Worm (Caenorhabditis elegans) whole organism, midembryonic: ENCODE measurements around the gene syx-2.

ENCODE experiments used
- flt-1 ChIP-seq: fragments of 200-800 bp; sonication (Bioruptor generic); IDR thresholded peaks from 2 replicates; pipeline ENCODE4 v1.3.6; 2022; ENCODE audit warnings: missing genetic modification characterization, missing compliant biosample characterization
- klf-2 ChIP-seq: fragments of 200-800 bp; sonication (Bioruptor generic); conservative IDR thresholded peaks from 2 replicates; pipeline ENCODE4 v1.3.6; 2022; ENCODE audit warnings: missing genetic modification reagents, missing genetic modification characterization, missing compliant biosample characterization
- med-1 ChIP-seq: sonication (generic microtip); optimal IDR thresholded peaks from 2 replicates; lab custom pipeline; 2017; ENCODE audit warnings: missing genetic modification characterization, mild to moderate bottlenecking, missing compliant biosample characterization, antibody characterized with exemption, missing genetic modification reagents; ENCODE audit not compliant: insufficient read depth
- tab-1 ChIP-seq: fragments of 200-800 bp; sonication (Bioruptor generic); IDR thresholded peaks from 2 replicates; pipeline ENCODE4 v1.3.6; 2022; ENCODE audit warnings: missing genetic modification characterization, missing compliant biosample characterization
- ztf-23 ChIP-seq: fragments of 200-800 bp; sonication (Bioruptor generic); IDR thresholded peaks from 2 replicates; pipeline ENCODE4 v1.3.6; 2022; ENCODE audit warnings: missing genetic modification reagents, missing genetic modification characterization, missing compliant biosample characterization
- ztf-29 ChIP-seq: fragments of 200-800 bp; sonication (Bioruptor generic); IDR thresholded peaks from 2 replicates; pipeline ENCODE4 v1.3.6; 2022; ENCODE audit warnings: missing genetic modification reagents, missing genetic modification characterization, missing compliant biosample characterization

DNA sequence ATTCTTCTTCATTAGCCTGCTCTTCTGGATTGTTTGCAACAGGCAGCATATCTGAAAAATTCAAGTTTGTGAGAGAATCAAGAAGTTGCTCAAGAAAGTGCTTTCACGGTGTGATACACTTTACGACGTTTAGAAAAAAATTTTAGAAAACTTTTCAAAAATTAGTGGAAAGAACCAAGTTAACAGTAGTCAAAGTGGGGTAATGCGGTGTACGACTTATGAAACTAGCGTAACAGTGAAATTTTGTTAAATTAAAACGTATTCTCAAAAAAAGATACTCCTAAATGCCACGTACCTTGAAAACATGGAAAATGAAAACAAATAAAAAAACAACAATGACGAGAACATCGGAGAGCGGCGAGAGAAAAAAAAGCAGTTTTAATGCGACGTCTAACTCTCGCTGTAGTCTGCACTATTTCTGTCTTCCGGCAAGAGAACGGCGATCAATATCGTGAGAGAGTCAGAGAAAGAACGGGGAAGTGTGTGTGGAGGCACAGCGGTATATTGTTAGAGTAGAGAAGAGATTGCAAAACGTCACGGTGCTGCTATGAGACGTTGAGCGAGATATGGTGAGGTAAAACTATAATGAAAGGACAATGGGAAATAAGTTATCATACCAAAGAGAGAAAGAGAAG lies 42.7 kb upstream of the syx-2 start, which contains the start of gene ekl-5:
- TF ChIP-seq med-1 (GFP tag; lab: Kevin White, UChicago) (no peak), tab-1 (GFP tag; lab: Robert Waterston, UW) (no peak), ztf-23 (GFP tag; lab: Robert Waterston, UW) (no peak), klf-2 (no peak), flt-1 (GFP tag; lab: Robert Waterston, UW) (no peak), ztf-29 (GFP tag; lab: Robert Waterston, UW) (no peak)
